Fruit fly (Drosophila melanogaster) whole organism, embryonic: ENCODE measurements around the gene Dus1.

ENCODE experiments used
- Antp ChIP-seq: fragments of 200-800 bp; sonication (Bioruptor generic); optimal IDR thresholded peaks from 3 replicates; lab custom pipeline; 2016; ENCODE audit warnings: missing biosample characterization, missing genetic modification characterization
- Atf-2 ChIP-seq: fragments of 200-800 bp; sonication (Bioruptor generic); optimal IDR thresholded peaks from 2 replicates; lab custom pipeline; 2016; ENCODE audit warnings: missing biosample characterization, missing genetic modification characterization
- CG12104 ChIP-seq: fragments of 200-800 bp; sonication (Bioruptor generic); optimal IDR thresholded peaks from 3 replicates; lab custom pipeline; 2016; ENCODE audit warnings: missing biosample characterization, missing genetic modification characterization
- CG12219 ChIP-seq: fragments of 200-800 bp; sonication (Bioruptor generic); optimal IDR thresholded peaks from 3 replicates; lab custom pipeline; 2018; ENCODE audit warnings: missing biosample characterization, mild to moderate bottlenecking, missing genetic modification characterization
- CG12659 ChIP-seq: fragments of 200-800 bp; sonication (Bioruptor generic); optimal IDR thresholded peaks from 3 replicates; lab custom pipeline; 2017; ENCODE audit warnings: mild to moderate bottlenecking, missing biosample characterization, missing genetic modification reagents, missing genetic modification characterization
- CG13287 ChIP-seq: fragments of 200-800 bp; sonication (Bioruptor generic); IDR thresholded peaks from 2 replicates; pipeline ENCODE4 v1.3.6; 2022; ENCODE audit warnings: missing biosample characterization, missing genetic modification characterization; ENCODE audit not compliant: partially characterized antibody
- CG14050 ChIP-seq: fragments of 200-800 bp; sonication (Bioruptor generic); IDR thresholded peaks from 3 replicates; pipeline ENCODE4 v1.3.6; 2022; ENCODE audit warnings: missing biosample characterization, missing genetic modification characterization
- CG16813 ChIP-seq: fragments of 200-800 bp; sonication (Bioruptor generic); IDR thresholded peaks from 3 replicates; pipeline ENCODE4 v1.3.6; 2022; ENCODE audit warnings: missing biosample characterization, missing genetic modification characterization; ENCODE audit not compliant: partially characterized antibody
- CG17829 ChIP-seq: fragments of 200-800 bp; optimal IDR thresholded peaks from 2 replicates; lab custom pipeline; 2019; ENCODE audit warnings: missing biosample characterization, mild to moderate bottlenecking, missing genetic modification characterization, moderate library complexity
- CG1792 ChIP-seq: fragments of 200-800 bp; sonication (Bioruptor generic); optimal IDR thresholded peaks from 2 replicates; lab custom pipeline; 2016; ENCODE audit warnings: missing biosample characterization, missing genetic modification characterization
- CG18619 ChIP-seq: fragments of 200-800 bp; sonication (Bioruptor generic); optimal IDR thresholded peaks from 3 replicates; lab custom pipeline; 2017; ENCODE audit warnings: missing biosample characterization, mild to moderate bottlenecking, missing genetic modification characterization
- CG32532 ChIP-seq: fragments of 200-800 bp; sonication (Bioruptor generic); IDR thresholded peaks from 2 replicates; pipeline ENCODE4 v1.3.6; 2022; ENCODE audit warnings: missing biosample characterization, missing genetic modification characterization
- CG3407 ChIP-seq: fragments of 200-800 bp; sonication (Bioruptor generic); optimal IDR thresholded peaks from 2 replicates; lab custom pipeline; 2018; ENCODE audit warnings: missing biosample characterization, mild to moderate bottlenecking, missing genetic modification characterization
- CG3838 ChIP-seq: fragments of 200-800 bp; sonication (Bioruptor generic); optimal IDR thresholded peaks from 3 replicates; lab custom pipeline; 2016; ENCODE audit warnings: missing biosample characterization, missing genetic modification characterization
- CG3995 ChIP-seq: fragments of 200-800 bp; sonication (Bioruptor generic); optimal IDR thresholded peaks from 3 replicates; lab custom pipeline; 2016; ENCODE audit warnings: missing biosample characterization, missing genetic modification characterization
- CG4730 ChIP-seq: fragments of 200-800 bp; sonication (Bioruptor generic); IDR thresholded peaks from 2 replicates; pipeline ENCODE4 v1.3.6; 2022; ENCODE audit warnings: missing biosample characterization, missing genetic modification characterization
- CG4854 ChIP-seq: fragments of 200-800 bp; sonication (Bioruptor generic); optimal IDR thresholded peaks from 2 replicates; lab custom pipeline; 2016; ENCODE audit warnings: missing biosample characterization, missing genetic modification characterization, inconsistent platforms
- CG6254 ChIP-seq: fragments of 200-800 bp; sonication (Bioruptor generic); optimal IDR thresholded peaks from 3 replicates; lab custom pipeline; 2017; ENCODE audit warnings: mild to moderate bottlenecking, missing biosample characterization, missing genetic modification reagents, missing genetic modification characterization
- CG7839 ChIP-seq: fragments of 200-800 bp; sonication (Bioruptor generic); optimal IDR thresholded peaks from 3 replicates; lab custom pipeline; 2018; ENCODE audit warnings: missing biosample characterization, mild to moderate bottlenecking, missing genetic modification characterization, moderate library complexity
- CG7928 ChIP-seq: fragments of 200-800 bp; sonication (Bioruptor generic); optimal IDR thresholded peaks from 2 replicates; lab custom pipeline; 2017; ENCODE audit warnings: missing biosample characterization, mild to moderate bottlenecking, missing genetic modification characterization
- CG8765 ChIP-seq: fragments of 200-800 bp; sonication (Bioruptor generic); IDR thresholded peaks from 2 replicates; pipeline ENCODE4 v1.3.6; 2022; ENCODE audit warnings: missing biosample characterization, missing genetic modification characterization
- Eip74EF ChIP-seq, 2 experiments: fragments of 200-800 bp in 1 of 2; fragments of >200 bp in 1 of 2; sonication (Bioruptor generic) in 1 of 2; optimal IDR thresholded peaks; 2 replicates each; lab custom pipeline; 2017 to 2019; ENCODE audit warnings: missing biosample characterization in 2 of 2, missing genetic modification characterization in 2 of 2, mild to moderate bottlenecking in 1 of 2, moderate library complexity in 1 of 2
- HLH54F ChIP-seq: fragments of 200-800 bp; sonication (Bioruptor generic); optimal IDR thresholded peaks from 3 replicates; lab custom pipeline; 2016; ENCODE audit warnings: missing biosample characterization, missing genetic modification characterization
- Hsf ChIP-seq: fragments of 200-800 bp; sonication (Bioruptor generic); optimal IDR thresholded peaks from 3 replicates; lab custom pipeline; 2016; ENCODE audit warnings: missing biosample characterization, missing genetic modification characterization
- Jarid2 ChIP-seq: fragments of 200-800 bp; sonication (Bioruptor generic); optimal IDR thresholded peaks from 3 replicates; lab custom pipeline; 2017; ENCODE audit warnings: mild to moderate bottlenecking, missing biosample characterization, missing genetic modification reagents, missing genetic modification characterization
- Lhr ChIP-seq: fragments of 200-800 bp; sonication (Bioruptor generic); optimal IDR thresholded peaks from 3 replicates; lab custom pipeline; 2017; ENCODE audit warnings: mild to moderate bottlenecking, missing biosample characterization, missing genetic modification reagents, missing genetic modification characterization
- Max ChIP-seq: fragments of 200-800 bp; sonication (Bioruptor generic); optimal IDR thresholded peaks from 2 replicates; lab custom pipeline; 2016; ENCODE audit warnings: missing biosample characterization, mild to moderate bottlenecking, missing genetic modification characterization
- Mrtf ChIP-seq: fragments of 200-800 bp; sonication (Bioruptor generic); IDR thresholded peaks from 3 replicates; pipeline ENCODE4 v1.3.6; 2022; ENCODE audit warnings: missing biosample characterization, missing genetic modification characterization
- Nf-YC ChIP-seq: fragments of 200-800 bp; optimal IDR thresholded peaks from 3 replicates; lab custom pipeline; 2019; ENCODE audit warnings: missing biosample characterization, mild to moderate bottlenecking, missing genetic modification characterization, moderate library complexity
- Sox100B ChIP-seq: fragments of 200-800 bp; sonication (Bioruptor generic); optimal IDR thresholded peaks from 3 replicates; lab custom pipeline; 2018; ENCODE audit warnings: missing biosample characterization, mild to moderate bottlenecking, missing genetic modification characterization
- ara ChIP-seq: fragments of 200-800 bp; sonication (Bioruptor generic); IDR thresholded peaks from 2 replicates; pipeline ENCODE4 v1.3.6; 2022; ENCODE audit warnings: missing biosample characterization, missing genetic modification characterization
- ase ChIP-seq: fragments of 200-800 bp; sonication (Bioruptor generic); IDR thresholded peaks from 3 replicates; pipeline ENCODE4 v1.3.6; 2022; ENCODE audit warnings: missing biosample characterization, missing genetic modification characterization
- btn ChIP-seq: fragments of 200-800 bp; sonication (Bioruptor generic); optimal IDR thresholded peaks from 2 replicates; lab custom pipeline; 2016; ENCODE audit warnings: missing biosample characterization, missing genetic modification characterization
- dmrt99B ChIP-seq: fragments of 200-800 bp; sonication (Bioruptor generic); optimal IDR thresholded peaks from 2 replicates; lab custom pipeline; 2018; ENCODE audit warnings: missing biosample characterization, mild to moderate bottlenecking, missing genetic modification characterization, moderate library complexity
- fd102C ChIP-seq: fragments of 200-800 bp; sonication (Bioruptor generic); optimal IDR thresholded peaks from 2 replicates; lab custom pipeline; 2018; ENCODE audit warnings: missing biosample characterization, mild to moderate bottlenecking, missing genetic modification characterization, moderate library complexity
- gfzf ChIP-seq: fragments of 200-800 bp; sonication (Bioruptor generic); optimal IDR thresholded peaks from 2 replicates; lab custom pipeline; 2016; ENCODE audit warnings: missing biosample characterization, mild to moderate bottlenecking, missing genetic modification characterization, moderate library complexity
- inv ChIP-seq: fragments of 200-800 bp; sonication (Bioruptor generic); IDR thresholded peaks from 2 replicates; pipeline ENCODE4 v1.3.6; 2022; ENCODE audit warnings: missing biosample characterization, missing genetic modification characterization; ENCODE audit not compliant: partially characterized antibody
- jing ChIP-seq: fragments of 200-800 bp; sonication (Bioruptor generic); optimal IDR thresholded peaks from 2 replicates; lab custom pipeline; 2018; ENCODE audit warnings: missing biosample characterization, mild to moderate bottlenecking, missing genetic modification characterization
- jumu ChIP-seq: fragments of 200-800 bp; sonication (Bioruptor generic); optimal IDR thresholded peaks from 3 replicates; lab custom pipeline; 2016; ENCODE audit warnings: missing biosample characterization, missing genetic modification characterization
- lola ChIP-seq, 3 experiments: fragments of >200 bp in 2 of 3; fragments of 200-800 bp in 1 of 3; sonication (Bioruptor generic) in 1 of 3; optimal IDR thresholded peaks; 2 replicates each; lab custom pipeline; 2017 to 2019; ENCODE audit warnings: missing biosample characterization in 3 of 3, missing genetic modification characterization in 3 of 3, mild to moderate bottlenecking in 1 of 3, moderate library complexity in 1 of 3
- psq ChIP-seq: fragments of 200-800 bp; sonication (Bioruptor generic); optimal IDR thresholded peaks from 2 replicates; lab custom pipeline; 2017; ENCODE audit warnings: missing biosample characterization, missing genetic modification characterization
- sim ChIP-seq: fragments of 200-800 bp; sonication (Bioruptor generic); IDR thresholded peaks from 2 replicates; pipeline ENCODE4 v1.3.6; 2022; ENCODE audit warnings: missing biosample characterization, missing genetic modification characterization
- slbo ChIP-seq: fragments of 200-800 bp; sonication (Bioruptor generic); IDR thresholded peaks from 2 replicates; pipeline ENCODE4 v1.3.6; 2022; ENCODE audit warnings: missing biosample characterization, missing genetic modification characterization
- stc ChIP-seq: fragments of 200-800 bp; sonication (Bioruptor generic); IDR thresholded peaks from 2 replicates; pipeline ENCODE4 v1.3.6; 2022; ENCODE audit warnings: missing biosample characterization, missing genetic modification characterization
- toy ChIP-seq: fragments of 200-800 bp; sonication (Bioruptor generic); IDR thresholded peaks from 2 replicates; pipeline ENCODE4 v1.3.6; 2022; ENCODE audit warnings: missing biosample characterization, missing genetic modification characterization
- trh ChIP-seq: fragments of 200-800 bp; sonication (Bioruptor generic); optimal IDR thresholded peaks from 2 replicates; lab custom pipeline; 2016; ENCODE audit warnings: missing biosample characterization, missing genetic modification characterization
- wek ChIP-seq: fragments of 200-800 bp; sonication (Bioruptor generic); optimal IDR thresholded peaks from 3 replicates; lab custom pipeline; 2018; ENCODE audit warnings: missing biosample characterization, mild to moderate bottlenecking, missing genetic modification characterization, moderate library complexity
- zfh1 ChIP-seq: fragments of 200-800 bp; sonication (Bioruptor generic); IDR thresholded peaks from 3 replicates; pipeline ENCODE4 v1.3.6; 2022; ENCODE audit warnings: missing biosample characterization, missing genetic modification characterization

Gene Dus1

DNA sequence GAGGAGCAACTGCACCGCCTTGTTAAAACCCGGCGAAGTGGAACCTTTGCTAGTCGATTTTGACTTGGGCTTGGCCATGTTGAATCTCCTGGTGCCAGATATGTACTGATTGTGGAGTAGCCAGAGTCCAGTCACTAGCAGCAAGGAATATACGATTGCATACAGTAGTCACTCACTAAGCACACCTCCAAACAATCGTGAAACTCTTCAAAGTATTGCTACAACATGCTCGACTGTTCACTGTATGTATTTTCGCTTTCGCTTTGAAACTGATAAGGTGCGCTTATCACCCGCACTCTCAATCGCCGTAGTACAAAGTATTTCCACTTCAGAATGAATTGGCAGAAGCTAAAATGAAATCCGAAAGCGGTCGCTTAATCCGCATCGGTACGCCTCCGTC is 14.9 kb upstream of the Dus1 start (continued):
- peak; percentile 41 for TF ChIP-seq Max (GFP tag; lab: Kevin White, UChicago)

DNA sequence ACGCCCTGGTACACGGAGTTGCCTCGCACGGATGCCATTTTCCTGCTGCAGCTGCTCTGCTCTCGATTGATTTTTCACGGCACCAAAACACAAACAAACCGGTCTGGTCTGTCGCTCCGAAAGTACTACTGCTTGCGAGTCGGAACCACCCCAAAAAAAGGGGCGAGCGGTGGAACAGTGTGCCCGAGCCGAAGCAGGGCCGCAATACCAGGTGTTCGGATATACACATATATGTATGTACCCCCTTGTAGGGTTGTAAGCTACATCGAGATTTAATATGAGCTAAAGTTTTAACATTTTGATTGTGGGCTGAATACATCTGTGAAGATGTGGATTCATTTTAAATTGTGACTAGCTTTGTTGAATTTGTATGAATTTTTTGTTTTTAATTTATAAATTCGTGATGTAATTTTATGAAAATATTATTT is 14.1 kb upstream of the Dus1 start:
- peak; percentile 61 for TF ChIP-seq slbo (GFP tag; lab: Robert Waterston, UW)
- TF ChIP-seq CG3995 (GFP tag; lab: Kevin White, UChicago), result no peak
- no peak for TF ChIP-seq wek (GFP tag; lab: Kevin White, UChicago)
- no peak for TF ChIP-seq fd102C (GFP tag; lab: Kevin White, UChicago)
- TF ChIP-seq inv (GFP tag; lab: Robert Waterston, UW), result no peak
- no peak for TF ChIP-seq CG16813
- peak; percentile 41; the same call in 1 of the 2 replicates for TF ChIP-seq CG13287 (GFP tag; lab: Robert Waterston, UW)
- TF ChIP-seq CG18619, result peak; percentile 13
- TF ChIP-seq psq, result no peak
- no peak for TF ChIP-seq jing (GFP tag; lab: Kevin White, UChicago)
- TF ChIP-seq CG3838 (GFP tag; lab: Kevin White, UChicago), result no peak
- no peak for TF ChIP-seq CG8765 (GFP tag; lab: Robert Waterston, UW)
- peak; percentile 28 for TF ChIP-seq Hsf (GFP tag; lab: Kevin White, UChicago)
- TF ChIP-seq CG17829, result peak; percentile 63
- no peak for TF ChIP-seq toy (GFP tag; lab: Robert Waterston, UW)
- no peak for TF ChIP-seq ase (GFP tag; lab: Robert Waterston, UW)
- TF ChIP-seq Mrtf (GFP tag; lab: Robert Waterston, UW), result no peak
- peak; percentile 50 for TF ChIP-seq Lhr
- no peak for TF ChIP-seq trh (GFP tag; lab: Kevin White, UChicago)
- TF ChIP-seq CG32532 (GFP tag; lab: Robert Waterston, UW), result peak; percentile 66
- no peak for TF ChIP-seq CG4730
- peak; percentile 19 for TF ChIP-seq CG3407 (GFP tag; lab: Kevin White, UChicago)
- peak; percentile 2 for TF ChIP-seq HLH54F (GFP tag; lab: Kevin White, UChicago)
- peak; percentile 30 for TF ChIP-seq Sox100B (GFP tag; lab: Kevin White, UChicago)
- TF ChIP-seq Antp, result peak; percentile 45
- peak; percentile 28 for TF ChIP-seq CG6254
- TF ChIP-seq Jarid2, result peak; percentile 92
- TF ChIP-seq stc (GFP tag; lab: Robert Waterston, UW), result 0 out of 2 replicates have a peak, but pooled peaks have one; percentile 64
- TF ChIP-seq zfh1, result peak; percentile 60; the same call in 2 of the 3 replicates
- TF ChIP-seq CG7839 (tag; lab: Kevin White, UChicago), result peak; percentile 53
- peak; percentile 80 for TF ChIP-seq CG12659 (GFP tag; lab: Kevin White, UChicago)
- TF ChIP-seq sim, result no peak; the same call in 1 of the 2 replicates
- no peak for TF ChIP-seq ara
- TF ChIP-seq jumu (GFP tag; lab: Kevin White, UChicago), result peak; percentile 13
- TF ChIP-seq Atf-2, result peak; percentile 8
- TF ChIP-seq CG12219, result peak; percentile 70
- TF ChIP-seq Eip74EF (GFP tag; optimal IDR thresholded peaks at IDR 0.05; lab: Kevin White, UChicago), result peak in 1 of 2 experiments; percentile 15
- TF ChIP-seq gfzf (GFP tag; lab: Kevin White, UChicago), result peak; percentile 85
- TF ChIP-seq lola (GFP tag; optimal IDR thresholded peaks at IDR 0.05; lab: Kevin White, UChicago), result peak in 1 of 3 experiments; percentile 36
- no peak; the same call in 2 of the 3 replicates for TF ChIP-seq CG14050
- TF ChIP-seq CG12104 (GFP tag; lab: Kevin White, UChicago), result no peak
- TF ChIP-seq CG1792 (GFP tag; lab: Kevin White, UChicago), result peak; percentile 40
- TF ChIP-seq dmrt99B (tag; lab: Kevin White, UChicago), result peak; percentile 36
- peak; percentile 53 for TF ChIP-seq Nf-YC (tag; lab: Kevin White, UChicago)
- no peak for TF ChIP-seq CG4854 (GFP tag; lab: Kevin White, UChicago)
- peak; percentile 26 for TF ChIP-seq btn
- TF ChIP-seq CG7928 (GFP tag; lab: Kevin White, UChicago), result no peak
